Worm (Caenorhabditis elegans) whole organism, young adult: ENCODE results near the gene nhr-66.

ENCODE experiments used
- B0019.2 ChIP-seq: fragments of 200-800 bp; sonication (Bioruptor generic); conservative IDR thresholded peaks from 2 replicates; pipeline ENCODE4 v1.3.6; 2022; ENCODE audit warnings: missing genetic modification reagents, missing genetic modification characterization, missing compliant biosample characterization
- F52B5.7 ChIP-seq: sonication (generic microtip); optimal IDR thresholded peaks from 2 replicates; lab custom pipeline; 2016; ENCODE audit warnings: mild to moderate bottlenecking, missing genetic modification characterization, missing compliant biosample characterization
- K11D2.4 ChIP-seq: fragments of 200-800 bp; sonication (Bioruptor generic); IDR thresholded peaks from 2 replicates; pipeline ENCODE4 v1.3.6; 2022; ENCODE audit warnings: missing genetic modification reagents, missing genetic modification characterization, missing compliant biosample characterization
- K12H6.12 ChIP-seq: fragments of 200-800 bp; sonication (Bioruptor generic); optimal IDR thresholded peaks from 2 replicates; lab custom pipeline; 2018; ENCODE audit warnings: mild to moderate bottlenecking, missing genetic modification characterization, missing compliant biosample characterization
- Y56A3A.18 ChIP-seq: fragments of 200-800 bp; sonication (Bioruptor generic); IDR thresholded peaks from 2 replicates; pipeline ENCODE4 v1.3.6; 2022; ENCODE audit warnings: missing genetic modification reagents, missing genetic modification characterization, missing compliant biosample characterization
- Y67H2A.10 ChIP-seq: fragments of 200-800 bp; sonication (Bioruptor generic); conservative IDR thresholded peaks from 2 replicates; pipeline ENCODE4 v1.3.6; 2022; ENCODE audit warnings: missing genetic modification reagents, missing genetic modification characterization, missing compliant biosample characterization
- aptf-3 ChIP-seq: fragments of 200-800 bp; sonication (Bioruptor generic); IDR thresholded peaks from 2 replicates; pipeline ENCODE4 v1.3.6; 2022; ENCODE audit warnings: missing genetic modification characterization, missing compliant biosample characterization
- attf-5 ChIP-seq: fragments of 200-800 bp; sonication (Bioruptor generic); optimal IDR thresholded peaks from 2 replicates; lab custom pipeline; 2018; ENCODE audit warnings: mild to moderate bottlenecking, missing genetic modification characterization, missing compliant biosample characterization
- ccch-3 ChIP-seq: fragments of 200-800 bp; sonication (Bioruptor generic); optimal IDR thresholded peaks from 2 replicates; lab custom pipeline; 2018; ENCODE audit warnings: mild to moderate bottlenecking, missing genetic modification characterization, missing compliant biosample characterization
- cebp-1 ChIP-seq, 2 experiments: fragments of 200-800 bp in 1 of 2; sonication (Bioruptor generic) in 1 of 2; sonication (generic microtip) in 1 of 2; IDR thresholded peaks in 1 of 2; optimal IDR thresholded peaks in 1 of 2; 2 replicates each; pipeline versions ENCODE4 v1.3.6 to Lab custom; 2017 to 2022; ENCODE audit warnings: missing compliant biosample characterization in 2 of 2, missing genetic modification characterization in 2 of 2, mild to moderate bottlenecking in 1 of 2, missing genetic modification reagents in 1 of 2, moderate library complexity in 1 of 2
- die-1 ChIP-seq: sonication (generic microtip); optimal IDR thresholded peaks from 2 replicates; lab custom pipeline; 2016; ENCODE audit warnings: missing genotype, mild to moderate bottlenecking, missing genetic modification characterization, missing compliant biosample characterization
- hmg-20 ChIP-seq: fragments of 200-800 bp; sonication (Bioruptor generic); IDR thresholded peaks from 2 replicates; pipeline ENCODE4 v1.3.6; 2022; ENCODE audit warnings: missing genetic modification reagents, missing genetic modification characterization, missing compliant biosample characterization
- let-526 ChIP-seq: fragments of 200-800 bp; sonication (Bioruptor generic); IDR thresholded peaks from 2 replicates; pipeline ENCODE4 v1.3.6; 2022; ENCODE audit warnings: missing genetic modification reagents, missing genetic modification characterization, missing compliant biosample characterization
- lin-26 ChIP-seq: fragments of 200-800 bp; sonication (Bioruptor generic); IDR thresholded peaks from 2 replicates; pipeline ENCODE4 v1.3.6; 2022; ENCODE audit warnings: missing genetic modification reagents, missing genetic modification characterization, missing compliant biosample characterization
- lin-35 ChIP-seq, 3 experiments: fragments of 150-350 bp in 2 of 3; sonication (generic microtip) in 1 of 3; optimal IDR thresholded peaks; 2 replicates each; lab custom pipeline; 2014 to 2018; ENCODE audit warnings: missing biosample characterization in 3 of 3, missing genetic modification characterization in 3 of 3, missing genetic modification reagents in 3 of 3
- lin-40 ChIP-seq: sonication (generic microtip); optimal IDR thresholded peaks from 2 replicates; lab custom pipeline; 2016; ENCODE audit warnings: missing genetic modification characterization, mild to moderate bottlenecking, missing compliant biosample characterization, missing genotype, missing genetic modification reagents
- lin-54 ChIP-seq: fragments of 200-800 bp; sonication (Bioruptor generic); optimal IDR thresholded peaks from 2 replicates; lab custom pipeline; 2018; ENCODE audit warnings: mild to moderate bottlenecking, missing genetic modification characterization, missing compliant biosample characterization
- lir-1 ChIP-seq: fragments of 200-800 bp; sonication (Bioruptor generic); conservative IDR thresholded peaks from 2 replicates; pipeline ENCODE4 v1.3.6; 2022; ENCODE audit warnings: missing genetic modification reagents, missing genetic modification characterization, missing compliant biosample characterization
- lsl-1 ChIP-seq: fragments of 200-800 bp; sonication (Bioruptor generic); optimal IDR thresholded peaks from 2 replicates; lab custom pipeline; 2018; ENCODE audit warnings: mild to moderate bottlenecking, missing genetic modification characterization, moderate library complexity, missing compliant biosample characterization
- mcd-1 ChIP-seq: fragments of 200-800 bp; sonication (Bioruptor generic); IDR thresholded peaks from 2 replicates; pipeline ENCODE4 v1.3.6; 2022; ENCODE audit warnings: missing genetic modification reagents, missing genetic modification characterization, missing compliant biosample characterization
- nhr-120 ChIP-seq: fragments of 200-800 bp; sonication (Bioruptor generic); IDR thresholded peaks from 2 replicates; pipeline ENCODE4 v1.3.6; 2022; ENCODE audit warnings: missing genetic modification characterization, missing compliant biosample characterization
- nhr-179 ChIP-seq: sonication (generic microtip); optimal IDR thresholded peaks from 2 replicates; lab custom pipeline; 2016; ENCODE audit warnings: mild to moderate bottlenecking, missing genetic modification characterization, missing compliant biosample characterization
- nhr-80 ChIP-seq: sonication (generic microtip); optimal IDR thresholded peaks from 2 replicates; lab custom pipeline; 2016; ENCODE audit warnings: missing genetic modification characterization, missing compliant biosample characterization
- pbrm-1 ChIP-seq: fragments of 200-800 bp; sonication (Bioruptor generic); IDR thresholded peaks from 2 replicates; pipeline ENCODE4 v1.3.6; 2022; ENCODE audit warnings: missing genetic modification reagents, missing genetic modification characterization, missing compliant biosample characterization
- snpc-1.3 ChIP-seq: sonication (generic microtip); optimal IDR thresholded peaks from 2 replicates; lab custom pipeline; 2017; ENCODE audit warnings: missing genetic modification characterization, mild to moderate bottlenecking, missing compliant biosample characterization, antibody characterized with exemption, moderate library complexity, missing genotype, missing genetic modification reagents; ENCODE audit not compliant: insufficient read depth
- snpc-4 ChIP-seq, 5 experiments: fragments of 150-350 bp in 1 of 5; sonication (generic microtip) in 4 of 5; optimal IDR thresholded peaks; 2 replicates each; lab custom pipeline; 2014 to 2018; ENCODE audit warnings: missing genetic modification characterization in 5 of 5, missing biosample characterization in 3 of 5, antibody characterized with exemption in 2 of 5, mild to moderate bottlenecking in 2 of 5, missing compliant biosample characterization in 2 of 5, missing genotype in 2 of 5, moderate library complexity in 2 of 5, missing genetic modification reagents in 1 of 5
- tbp1 ChIP-seq: fragments of 200-800 bp; sonication (Bioruptor generic); optimal IDR thresholded peaks from 2 replicates; lab custom pipeline; 2018; ENCODE audit warnings: mild to moderate bottlenecking, missing genetic modification characterization, missing compliant biosample characterization
- tbx-9 ChIP-seq: sonication (generic microtip); optimal IDR thresholded peaks from 2 replicates; lab custom pipeline; 2016; ENCODE audit warnings: borderline replicate concordance, missing genetic modification characterization, inconsistent platforms, missing compliant biosample characterization
- zim-3 ChIP-seq: sonication (generic microtip); optimal IDR thresholded peaks from 2 replicates; lab custom pipeline; 2017; ENCODE audit warnings: mild to moderate bottlenecking, missing genetic modification characterization, moderate library complexity, missing compliant biosample characterization

The nhr-66 gene

DNA sequence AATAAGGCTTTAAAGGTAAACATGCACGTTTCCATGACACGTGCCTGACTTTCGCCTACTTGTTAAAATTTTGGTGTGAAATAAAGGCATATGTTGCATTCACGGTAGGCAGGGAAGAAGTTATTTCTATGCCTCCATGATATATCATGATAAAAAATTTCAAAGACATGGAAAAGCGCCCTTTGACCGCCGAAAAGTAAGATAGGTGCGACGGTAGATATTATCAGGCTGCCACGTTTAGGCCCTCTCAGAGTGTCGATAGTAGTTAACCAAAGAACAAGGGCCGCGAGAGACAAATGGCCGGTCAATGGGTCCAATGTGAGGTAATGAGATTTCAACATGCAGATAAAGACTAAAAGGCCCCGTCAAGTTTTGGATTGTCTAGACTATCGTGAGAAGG, 6.8 kb upstream of the nhr-66 start:
- TF ChIP-seq B0019.2 (GFP tag; lab: Robert Waterston, UW) = no peak

DNA sequence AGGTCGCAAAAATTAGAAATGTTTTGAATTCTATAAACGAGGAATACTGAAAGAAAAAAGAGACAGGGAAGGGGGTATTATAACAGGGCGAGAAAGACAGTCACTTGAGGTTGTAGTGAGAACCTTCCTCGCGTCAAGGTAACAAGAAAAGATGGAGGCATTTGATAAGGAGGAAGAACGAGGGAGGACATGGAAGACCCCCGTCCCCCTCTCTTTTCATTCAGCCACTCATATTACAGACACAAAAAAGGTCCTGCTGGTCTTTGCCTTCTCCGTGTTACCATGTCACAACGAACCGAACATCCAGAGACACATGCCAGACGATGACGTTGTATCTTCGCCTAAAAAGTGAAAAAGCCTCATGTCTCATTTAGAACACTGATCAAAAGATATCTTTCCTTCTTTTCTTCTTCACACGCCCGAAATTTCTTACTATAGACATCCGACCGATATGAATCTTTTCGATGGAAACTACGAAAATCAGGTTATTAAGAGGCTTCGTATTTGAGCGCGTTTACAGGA, 5.0 kb upstream of the nhr-66 start:
- TF ChIP-seq snpc-4 (GFP tag; optimal IDR thresholded peaks at IDR 0.05; lab: Kevin White, UChicago) = no peak
- TF ChIP-seq snpc-4 (tag; optimal IDR thresholded peaks at IDR 0.05; lab: Kevin White, UChicago) = no peak
- peak; percentile 25 for TF ChIP-seq nhr-80 (tag; lab: Kevin White, UChicago)

DNA sequence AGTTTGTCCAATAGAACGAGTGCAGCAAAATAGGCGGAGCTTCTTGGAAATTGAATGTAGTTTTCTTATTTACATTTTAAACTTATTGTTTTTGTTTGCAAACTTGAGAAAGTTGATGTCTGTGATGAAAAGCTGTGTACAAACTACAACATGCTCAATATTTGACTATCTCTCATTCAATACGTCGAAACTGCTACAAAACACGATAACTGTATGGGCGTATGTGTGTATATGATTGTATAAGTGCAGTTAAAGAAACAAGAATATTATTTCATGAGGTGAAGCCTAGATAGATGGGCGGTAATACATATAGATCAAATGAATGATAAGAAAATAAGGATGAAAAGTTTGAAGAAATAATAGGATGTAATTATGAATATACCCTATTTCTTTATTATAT, 3.2 kb upstream of the nhr-66 start:
- TF ChIP-seq nhr-80 (tag; lab: Kevin White, UChicago) (no peak), lsl-1 (no peak), die-1 (tag; lab: Kevin White, UChicago) (no peak), Y56A3A.18 (no peak), Y67H2A.10 (GFP tag; lab: Robert Waterston, UW) (no peak), ccch-3 (GFP tag; lab: Kevin White, UChicago) (no peak), tbx-9 (tag; lab: Kevin White, UChicago) (no peak), lin-40 (no peak), F52B5.7 (no peak), snpc-1.3 (no peak), let-526 (no peak), lin-54 (GFP tag; lab: Kevin White, UChicago) (no peak), lin-35 (GFP tag; optimal IDR thresholded peaks at IDR 0.05; lab: Kevin White, UChicago) (no peak), cebp-1 (GFP tag; IDR thresholded peaks at IDR 0.05; lab: Robert Waterston, UW) (no peak), cebp-1 (tag; optimal IDR thresholded peaks at IDR 0.05; lab: Kevin White, UChicago) (no peak), mcd-1 (GFP tag; lab: Robert Waterston, UW) (no peak), hmg-20 (no peak), nhr-179 (tag; lab: Kevin White, UChicago) (no peak), nhr-120 (GFP tag; lab: Robert Waterston, UW) (no peak), B0019.2 (GFP tag; lab: Robert Waterston, UW) (no peak)

DNA sequence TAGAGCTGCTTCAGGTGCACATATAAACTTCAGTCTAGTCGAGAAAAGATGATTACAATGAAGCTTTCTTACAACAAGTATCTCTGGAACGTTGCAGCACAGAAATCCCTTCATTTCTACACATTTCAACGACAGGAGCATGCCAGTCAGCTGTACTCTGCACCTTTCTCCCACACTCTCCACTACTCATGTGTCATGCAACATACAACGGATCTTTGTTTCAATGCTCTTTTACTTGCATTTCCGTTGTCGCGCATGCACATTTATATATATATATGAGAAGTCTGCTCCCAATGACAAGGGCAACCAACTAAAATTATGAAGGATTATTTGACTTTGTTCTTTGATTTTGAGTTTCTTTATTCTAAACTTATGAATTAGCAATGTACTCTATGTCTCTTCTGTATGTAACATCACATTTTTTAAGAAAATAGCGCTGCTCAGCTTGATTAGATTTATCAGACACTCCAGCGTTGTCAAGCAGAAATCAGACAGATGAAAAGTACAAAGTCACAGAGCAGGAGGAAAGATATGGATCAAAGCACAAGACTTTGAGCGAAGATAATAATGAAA, 1.2 kb downstream of the nhr-66 start:
- no peak for TF ChIP-seq nhr-80 (tag; lab: Kevin White, UChicago)

DNA sequence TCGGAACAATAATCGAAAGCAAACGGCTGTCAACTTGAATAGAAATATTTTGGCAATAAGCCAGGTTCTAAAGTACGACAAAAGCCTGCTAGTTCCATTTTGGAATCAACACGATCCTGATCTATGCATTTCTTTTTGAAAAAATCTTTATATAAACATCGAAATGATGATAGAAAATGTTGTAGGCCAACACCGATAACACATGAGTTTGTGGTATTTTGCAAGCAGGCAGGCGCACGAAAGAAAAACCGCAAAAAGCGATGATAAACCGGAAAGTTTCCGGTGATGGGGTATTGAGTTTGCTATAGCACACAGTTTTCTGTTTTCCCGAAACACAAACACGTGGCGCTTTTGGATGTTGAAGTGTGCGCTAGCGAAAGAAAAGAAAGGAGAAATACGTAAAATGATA, 2.3 kb downstream of the nhr-66 start:
- TF ChIP-seq Y56A3A.18 = no peak
- no peak for TF ChIP-seq K12H6.12 (tag; lab: Kevin White, UChicago)
- TF ChIP-seq lin-26 (GFP tag; lab: Robert Waterston, UW) = 0 out of 2 replicates have a peak, but pooled peaks have one; percentile 15
- TF ChIP-seq cebp-1 (GFP tag; IDR thresholded peaks at IDR 0.05; lab: Robert Waterston, UW) = no peak
- peak; percentile 12 for TF ChIP-seq cebp-1 (tag; optimal IDR thresholded peaks at IDR 0.05; lab: Kevin White, UChicago)
- TF ChIP-seq attf-5 (GFP tag; lab: Kevin White, UChicago) = no peak
- no peak for TF ChIP-seq aptf-3 (GFP tag; lab: Robert Waterston, UW)
- no peak for TF ChIP-seq K11D2.4 (GFP tag; lab: Robert Waterston, UW)
- TF ChIP-seq lir-1 = no peak
- no peak for TF ChIP-seq tbp1 (GFP tag; lab: Kevin White, UChicago)
- TF ChIP-seq nhr-80 (tag; lab: Kevin White, UChicago) = peak; percentile 43
- TF ChIP-seq zim-3 (tag; lab: Kevin White, UChicago) = no peak
- no peak for TF ChIP-seq pbrm-1 (GFP tag; lab: Robert Waterston, UW)
- TF ChIP-seq snpc-1.3 = no peak
- no peak for TF ChIP-seq nhr-120 (GFP tag; lab: Robert Waterston, UW)
- TF ChIP-seq, all 124 proteins: peak for 3
